Worm (Caenorhabditis elegans) whole organism, L4 larva: ENCODE data around the gene T19B10.12.

Experiments
- F44E2.7 ChIP-seq: fragments of 200-800 bp; sonication (Bioruptor generic); IDR thresholded peaks from 2 replicates; pipeline ENCODE4 v2.1.2; 2022; ENCODE audit warnings: missing genetic modification characterization, missing compliant biosample characterization
- aly-2 ChIP-seq: sonication (generic microtip); optimal IDR thresholded peaks from 2 replicates; lab custom pipeline; 2018; ENCODE audit warnings: missing biosample characterization, missing genetic modification characterization
- duxl-1 ChIP-seq: sonication (generic microtip); optimal IDR thresholded peaks from 2 replicates; lab custom pipeline; 2016; ENCODE audit warnings: mild to moderate bottlenecking, missing genetic modification characterization, moderate library complexity, missing compliant biosample characterization; ENCODE audit not compliant: poor library complexity
- lin-13 ChIP-seq: fragments of 150-350 bp; optimal IDR thresholded peaks from 2 replicates; lab custom pipeline; 2014; ENCODE audit warnings: missing biosample characterization, missing genetic modification reagents, missing genetic modification characterization
- mdl-1 ChIP-seq, 2 experiments: fragments of 150-350 bp in 1 of 2; sonication (generic microtip) in 1 of 2; optimal IDR thresholded peaks; 2 replicates each; lab custom pipeline; 2014 to 2017; ENCODE audit warnings: missing biosample characterization in 2 of 2, missing genetic modification characterization in 2 of 2
- mxl-2 ChIP-seq: fragments of 200-800 bp; sonication (Bioruptor generic); conservative IDR thresholded peaks from 2 replicates; pipeline ENCODE4 v1.3.6; 2022; ENCODE audit warnings: missing genetic modification reagents, missing genetic modification characterization, missing compliant biosample characterization
- snpc-1.2 ChIP-seq: fragments of 200-800 bp; sonication (Bioruptor generic); IDR thresholded peaks from 2 replicates; pipeline ENCODE4 v1.3.6; 2022; ENCODE audit warnings: missing genetic modification reagents, missing genetic modification characterization, missing compliant biosample characterization

DNA sequence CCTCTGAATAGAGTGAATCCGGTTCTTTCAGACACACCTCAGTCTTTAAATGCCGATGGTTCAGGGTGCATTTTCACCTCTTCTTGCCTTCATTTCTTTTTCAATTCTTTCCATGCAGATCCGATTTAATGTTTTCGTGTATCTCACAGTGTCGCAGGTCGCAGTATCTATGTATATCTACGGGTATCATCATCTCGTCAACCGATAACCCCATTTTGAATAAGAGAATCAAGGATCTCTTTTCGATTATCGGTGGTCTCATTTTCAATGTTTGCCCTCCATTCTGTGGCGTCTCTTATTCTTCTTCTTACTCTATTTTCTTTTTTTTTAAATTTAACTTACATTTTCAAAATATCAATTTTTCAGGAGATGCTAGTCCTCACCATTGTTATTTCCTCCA is 29.9 kb upstream of the T19B10.12 start, which contains the start of gene T19B10.2:
- TF ChIP-seq mdl-1 (tag; optimal IDR thresholded peaks at IDR 0.05; lab: Kevin White, UChicago) (no peak), aly-2 (tag; lab: Kevin White, UChicago) (no peak), snpc-1.2 (no peak), mxl-2 (GFP tag; lab: Robert Waterston, UW) (no peak), lin-13 (no peak), F44E2.7 (no peak), duxl-1 (no peak)
